Worm (Caenorhabditis elegans) whole organism, L3 larva: ENCODE measurements around the gene Y49E10.25.
A peak's percentile ranks its signal among the peaks of the same experiment; 100 is the strongest.

Experiments
- R02D3.7 ChIP-seq: fragments of 150-350 bp; optimal IDR thresholded peaks from 2 replicates; lab custom pipeline; 2014; ENCODE audit warnings: missing biosample characterization, missing genetic modification characterization
- ZK546.5 ChIP-seq: sonication (generic microtip); optimal IDR thresholded peaks from 2 replicates; lab custom pipeline; 2017; ENCODE audit warnings: missing biosample characterization, missing genetic modification characterization
- aly-2 ChIP-seq: fragments of 150-350 bp; optimal IDR thresholded peaks from 2 replicates; lab custom pipeline; 2014; ENCODE audit warnings: missing biosample characterization, missing genetic modification characterization
- ama-1 ChIP-seq: fragments of 150-350 bp; optimal IDR thresholded peaks from 2 replicates; lab custom pipeline; 2018
- ceh-28 ChIP-seq: fragments of 150-350 bp; optimal IDR thresholded peaks from 2 replicates; lab custom pipeline; 2014; ENCODE audit warnings: missing biosample characterization, missing genetic modification reagents, missing genetic modification characterization
- ceh-82 ChIP-seq: fragments of 150-350 bp; optimal IDR thresholded peaks from 2 replicates; lab custom pipeline; 2014; ENCODE audit warnings: missing biosample characterization, missing genetic modification characterization
- ceh-9 ChIP-seq: sonication (generic microtip); optimal IDR thresholded peaks from 2 replicates; lab custom pipeline; 2018; ENCODE audit warnings: missing biosample characterization, missing genetic modification characterization
- daf-12 ChIP-seq: fragments of 150-350 bp; optimal IDR thresholded peaks from 2 replicates; lab custom pipeline; 2014; ENCODE audit warnings: missing biosample characterization, missing genetic modification reagents, missing genetic modification characterization
- egl-27 ChIP-seq: sonication (generic microtip); optimal IDR thresholded peaks from 4 replicates; lab custom pipeline; 2017; ENCODE audit warnings: missing biosample characterization, missing genetic modification reagents, missing genetic modification characterization
- egl-5 ChIP-seq: fragments of 150-350 bp; optimal IDR thresholded peaks from 2 replicates; lab custom pipeline; 2017; ENCODE audit warnings: missing biosample characterization, missing genetic modification reagents, missing genetic modification characterization, inconsistent platforms
- elt-1 ChIP-seq: fragments of 150-350 bp; optimal IDR thresholded peaks from 2 replicates; lab custom pipeline; 2014; ENCODE audit warnings: missing biosample characterization, missing genetic modification characterization
- elt-2 ChIP-seq: sonication (generic microtip); optimal IDR thresholded peaks from 2 replicates; lab custom pipeline; 2016; ENCODE audit warnings: missing genetic modification reagents, mild to moderate bottlenecking, missing genetic modification characterization, missing compliant biosample characterization
- fkh-10 ChIP-seq: sonication (generic microtip); optimal IDR thresholded peaks from 2 replicates; lab custom pipeline; 2017; ENCODE audit warnings: missing biosample characterization, missing genetic modification reagents, missing genetic modification characterization
- fkh-2 ChIP-seq: fragments of 150-350 bp; optimal IDR thresholded peaks from 2 replicates; lab custom pipeline; 2014; ENCODE audit warnings: missing biosample characterization, missing genetic modification reagents, missing genetic modification characterization
- fos-1 ChIP-seq: fragments of 150-350 bp; optimal IDR thresholded peaks from 2 replicates; lab custom pipeline; 2014; ENCODE audit warnings: missing biosample characterization, missing genetic modification characterization
- hmg-11 ChIP-seq: sonication (generic microtip); optimal IDR thresholded peaks from 2 replicates; lab custom pipeline; 2016; ENCODE audit warnings: missing genetic modification characterization, missing compliant biosample characterization
- jun-1 ChIP-seq: fragments of 150-350 bp; optimal IDR thresholded peaks from 2 replicates; lab custom pipeline; 2014; ENCODE audit warnings: missing biosample characterization, missing genetic modification reagents, missing genetic modification characterization
- lin-15B ChIP-seq: fragments of 150-350 bp; optimal IDR thresholded peaks from 2 replicates; lab custom pipeline; 2014; ENCODE audit warnings: missing biosample characterization, missing genetic modification characterization
- lin-39 ChIP-seq: fragments of 150-350 bp; optimal IDR thresholded peaks from 2 replicates; lab custom pipeline; 2018; ENCODE audit warnings: missing biosample characterization, missing genetic modification reagents, missing genetic modification characterization
- lsy-12 ChIP-seq: sonication (generic microtip); optimal IDR thresholded peaks from 2 replicates; lab custom pipeline; 2016; ENCODE audit warnings: mild to moderate bottlenecking, missing genetic modification characterization, missing compliant biosample characterization
- mdl-1 ChIP-seq: fragments of 150-350 bp; optimal IDR thresholded peaks from 2 replicates; lab custom pipeline; 2014; ENCODE audit warnings: missing biosample characterization, missing genetic modification characterization
- mml-1 ChIP-seq: fragments of 150-350 bp; sonication (generic microtip); optimal IDR thresholded peaks from 3 replicates; lab custom pipeline; 2014; ENCODE audit warnings: missing biosample characterization, missing genetic modification characterization
- nfya-1 ChIP-seq: sonication (generic microtip); optimal IDR thresholded peaks from 2 replicates; lab custom pipeline; 2017; ENCODE audit warnings: missing genetic modification characterization, mild to moderate bottlenecking, missing compliant biosample characterization, antibody characterized with exemption, moderate library complexity; ENCODE audit not compliant: insufficient read depth
- nhr-11 ChIP-seq: fragments of 150-350 bp; optimal IDR thresholded peaks from 2 replicates; lab custom pipeline; 2014; ENCODE audit warnings: missing biosample characterization, missing genetic modification characterization
- nhr-12 ChIP-seq: fragments of 150-350 bp; optimal IDR thresholded peaks from 2 replicates; lab custom pipeline; 2014; ENCODE audit warnings: missing biosample characterization, missing genetic modification characterization
- nhr-23 ChIP-seq: fragments of 150-350 bp; optimal IDR thresholded peaks from 2 replicates; lab custom pipeline; 2014; ENCODE audit warnings: missing biosample characterization, missing genetic modification reagents, missing genetic modification characterization
- nhr-237 ChIP-seq: fragments of 150-350 bp; optimal IDR thresholded peaks from 2 replicates; lab custom pipeline; 2014; ENCODE audit warnings: missing biosample characterization, missing genetic modification characterization
- nhr-25 ChIP-seq: sonication (generic microtip); optimal IDR thresholded peaks from 2 replicates; lab custom pipeline; 2017; ENCODE audit warnings: missing biosample characterization, missing genetic modification characterization
- nhr-28 ChIP-seq: fragments of 150-350 bp; optimal IDR thresholded peaks from 2 replicates; lab custom pipeline; 2014; ENCODE audit warnings: missing biosample characterization, missing genetic modification characterization
- nhr-43 ChIP-seq: sonication (generic microtip); optimal IDR thresholded peaks from 2 replicates; lab custom pipeline; 2016; ENCODE audit warnings: mild to moderate bottlenecking, missing genetic modification characterization, missing compliant biosample characterization; ENCODE audit not compliant: poor library complexity, severe bottlenecking
- nhr-67 ChIP-seq: fragments of 150-350 bp; optimal IDR thresholded peaks from 2 replicates; lab custom pipeline; 2014; ENCODE audit warnings: missing biosample characterization, missing genetic modification characterization
- nhr-77 ChIP-seq: fragments of 150-350 bp; optimal IDR thresholded peaks from 2 replicates; lab custom pipeline; 2014; ENCODE audit warnings: missing biosample characterization, missing genetic modification characterization
- pha-4 ChIP-seq: fragments of 150-350 bp; optimal IDR thresholded peaks from 2 replicates; lab custom pipeline; 2014; ENCODE audit warnings: missing biosample characterization, missing genetic modification reagents, missing genetic modification characterization
- pqm-1 ChIP-seq: fragments of 150-350 bp; optimal IDR thresholded peaks from 2 replicates; lab custom pipeline; 2017; ENCODE audit warnings: missing biosample characterization, missing genetic modification characterization, inconsistent platforms
- sea-2 ChIP-seq: fragments of 150-350 bp; sonication (generic microtip); optimal IDR thresholded peaks from 4 replicates; lab custom pipeline; 2014; ENCODE audit warnings: missing biosample characterization, missing genetic modification reagents, missing genetic modification characterization
- skn-1 ChIP-seq: fragments of 150-350 bp; optimal IDR thresholded peaks from 2 replicates; lab custom pipeline; 2014; ENCODE audit warnings: missing biosample characterization, missing genetic modification characterization
- snpc-4 ChIP-seq: fragments of 150-350 bp; optimal IDR thresholded peaks from 2 replicates; lab custom pipeline; 2014; ENCODE audit warnings: missing biosample characterization, missing genetic modification characterization
- tbx-2 ChIP-seq: sonication (generic microtip); optimal IDR thresholded peaks from 2 replicates; lab custom pipeline; 2016; ENCODE audit warnings: mild to moderate bottlenecking, missing genetic modification characterization, missing compliant biosample characterization
- unc-39 ChIP-seq: sonication (generic microtip); optimal IDR thresholded peaks from 4 replicates; lab custom pipeline; 2017; ENCODE audit warnings: missing biosample characterization, missing genetic modification characterization
- unc-62 ChIP-seq: fragments of 150-350 bp; sonication (generic microtip); optimal IDR thresholded peaks from 4 replicates; lab custom pipeline; 2014; ENCODE audit warnings: missing biosample characterization, missing genetic modification reagents, missing genetic modification characterization
- ztf-4 ChIP-seq: fragments of 150-350 bp; optimal IDR thresholded peaks from 2 replicates; lab custom pipeline; 2014; ENCODE audit warnings: missing biosample characterization, missing genetic modification characterization

Gene Y49E10.25

DNA sequence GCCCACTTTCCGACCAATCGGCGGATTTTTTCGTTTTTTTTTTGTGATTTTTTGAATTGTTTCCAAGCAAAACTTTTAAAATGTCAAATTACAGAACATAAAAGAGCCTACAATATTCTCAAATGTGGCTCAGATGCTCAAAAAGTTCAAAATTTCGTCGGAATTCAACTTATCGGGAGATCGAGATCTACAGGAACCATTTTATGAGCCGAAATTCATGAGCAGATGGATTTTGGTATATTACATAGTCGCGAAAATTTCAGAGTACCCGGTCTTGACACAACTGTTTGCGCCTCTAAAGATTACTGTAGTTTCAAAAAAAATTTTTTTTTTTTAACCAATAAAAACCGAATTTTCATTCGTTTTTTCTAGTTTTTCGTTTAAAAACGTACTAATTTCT is 32.9 kb downstream of the Y49E10.25 start:
- TF ChIP-seq egl-27 (tag; lab: Kevin White, UChicago) = no peak
- no peak for TF ChIP-seq ceh-82 (tag; lab: Kevin White, UChicago)
- TF ChIP-seq nfya-1 (tag; lab: Kevin White, UChicago) = no peak
- TF ChIP-seq, all 47 proteins: peak for 0

DNA sequence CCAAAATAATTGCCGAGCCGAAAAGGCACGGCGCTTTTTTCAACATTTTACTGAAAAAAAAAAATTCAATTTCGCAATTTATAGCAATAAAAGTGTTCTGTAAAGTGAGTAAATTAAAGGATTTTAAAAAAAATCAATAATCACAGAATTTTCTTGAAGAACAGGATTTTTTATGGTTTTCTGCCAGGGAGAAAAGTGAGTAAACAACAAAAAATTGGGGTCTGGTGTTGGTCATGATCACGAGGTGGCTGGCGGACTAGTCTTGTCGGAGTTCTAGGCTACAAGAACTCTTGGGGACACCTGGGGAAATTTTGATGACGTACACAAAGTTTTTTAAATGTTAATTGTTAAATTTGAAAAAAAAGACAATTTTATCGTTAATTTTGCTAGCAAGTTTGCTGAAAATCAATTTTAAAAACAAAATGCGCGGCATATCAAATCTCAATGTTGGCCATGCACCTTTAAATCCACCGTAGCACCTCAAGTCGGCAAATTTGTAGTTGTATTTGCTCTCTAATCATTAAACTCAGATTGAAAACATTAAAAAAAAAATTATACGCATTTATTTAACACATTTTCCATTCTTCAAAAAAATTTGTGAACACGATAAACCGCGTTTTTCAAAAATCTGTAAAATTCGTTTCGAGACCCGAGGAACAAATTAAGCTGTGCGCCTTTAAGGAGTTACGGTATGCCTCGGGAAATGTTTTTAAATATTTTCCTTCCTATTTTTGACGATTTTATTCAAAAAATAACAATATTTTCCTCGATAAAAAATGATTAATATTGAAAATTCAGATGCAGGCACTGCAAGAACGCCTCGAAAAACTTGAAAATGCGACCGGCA is 34.9 kb downstream of the Y49E10.25 start, which contains the start of the genes scav-3 and Y49E10.21:
Gene scav-3 (minus strand): TSS at position 50 of the 847 bp plus-strand sequence.
Gene Y49E10.21 (plus strand): TSS at position 797 of the 847 bp plus-strand sequence.
- TF ChIP-seq elt-2 (tag; lab: Kevin White, UChicago) (peak; percentile 40), lin-15B (tag; lab: Kevin White, UChicago) (peak; percentile 53), nfya-1 (tag; lab: Kevin White, UChicago) (peak; percentile 47), nhr-23 (peak; percentile 8), snpc-4 (tag; lab: Kevin White, UChicago) (peak; percentile 1), pqm-1 (peak; percentile 35), ceh-28 (peak; percentile 73), egl-5 (tag; lab: Kevin White, UChicago) (peak; percentile 56), nhr-25 (tag; lab: Kevin White, UChicago) (peak; percentile 27), nhr-11 (tag; lab: Kevin White, UChicago) (peak; percentile 57), pha-4 (peak; percentile 90), fkh-10 (GFP tag; lab: Kevin White, UChicago) (no peak), daf-12 (tag; lab: Kevin White, UChicago) (no peak), jun-1 (tag; lab: Kevin White, UChicago) (no peak)

- TF ChIP-seq ceh-28 (no peak), ztf-4 (tag; lab: Kevin White, UChicago) (peak; percentile 66), pha-4 (peak; percentile 14), ama-1 (lab: Kevin White, UChicago) (no peak), tbx-2 (tag; lab: Kevin White, UChicago) (no peak), nhr-77 (no peak), lin-39 (tag; lab: Kevin White, UChicago) (no peak)
These were observed 36.0 kb downstream of the Y49E10.25 start for ce11 chrIII:12455651-12456420.

DNA sequence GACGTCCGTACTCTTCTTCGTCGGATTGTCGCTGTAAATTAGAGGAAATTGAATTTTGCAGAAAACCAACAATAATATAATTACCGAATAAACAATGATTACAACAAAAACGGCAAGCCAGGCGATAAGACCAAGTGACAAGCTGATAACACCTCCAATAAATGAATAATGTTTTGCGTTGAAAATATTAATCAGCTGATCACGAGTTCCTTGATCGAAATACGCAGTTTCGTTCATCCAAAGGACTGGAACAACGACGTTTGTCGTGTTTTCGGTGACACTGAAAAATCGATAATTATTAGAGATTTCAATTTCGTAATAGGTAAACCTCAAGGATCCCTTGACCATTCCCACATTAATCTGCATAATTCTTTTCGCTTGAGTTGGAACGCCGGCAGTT is 38.1 kb downstream of the Y49E10.25 start:
- TF ChIP-seq aly-2 (no peak), pqm-1 (peak; percentile 68), elt-2 (tag; lab: Kevin White, UChicago) (peak; percentile 81), daf-12 (tag; lab: Kevin White, UChicago) (no peak), ceh-28 (peak; percentile 66), mdl-1 (tag; lab: Kevin White, UChicago) (no peak)

ce11 chrIII:12453315-12453714 is 38.6 kb downstream of the Y49E10.25 start, which contains the start of gene ani-1:
Gene ani-1 (minus strand): TSS chrIII:12453375.
- TF ChIP-seq fkh-2 (no peak), tbx-2 (tag; lab: Kevin White, UChicago) (no peak), elt-1 (tag; lab: Kevin White, UChicago) (no peak), fkh-10 (GFP tag; lab: Kevin White, UChicago) (peak; percentile 34), skn-1 (tag; lab: Kevin White, UChicago) (peak; percentile 38), unc-62 (no peak), nhr-23 (peak; percentile 70), egl-5 (tag; lab: Kevin White, UChicago) (no peak), lsy-12 (tag; lab: Kevin White, UChicago) (no peak), mml-1 (tag; lab: Kevin White, UChicago) (no peak), fos-1 (tag; lab: Kevin White, UChicago) (no peak), mdl-1 (tag; lab: Kevin White, UChicago) (no peak), egl-27 (tag; lab: Kevin White, UChicago) (no peak), ztf-4 (tag; lab: Kevin White, UChicago) (no peak), nhr-28 (tag; lab: Kevin White, UChicago) (no peak), hmg-11 (tag; lab: Kevin White, UChicago) (peak; percentile 67), nhr-12 (no peak), ceh-82 (tag; lab: Kevin White, UChicago) (no peak), ceh-9 (tag; lab: Kevin White, UChicago) (no peak), nhr-237 (tag; lab: Kevin White, UChicago) (no peak), jun-1 (tag; lab: Kevin White, UChicago) (no peak), nhr-67 (tag; lab: Kevin White, UChicago) (no peak), ZK546.5 (tag; lab: Kevin White, UChicago) (no peak), nhr-11 (tag; lab: Kevin White, UChicago) (no peak), lin-39 (tag; lab: Kevin White, UChicago) (peak; percentile 29), sea-2 (no peak), R02D3.7 (tag; lab: Kevin White, UChicago) (peak; percentile 10), unc-39 (tag; lab: Kevin White, UChicago) (no peak), nhr-43 (tag; lab: Kevin White, UChicago) (peak; percentile 31)
